Worm (Caenorhabditis elegans) whole organism, mixed stage, embryonic: ENCODE data around the gene C52E4.12.

Experiments used
- blmp-1 ChIP-seq: fragments of 150-350 bp; optimal IDR thresholded peaks from 2 replicates; lab custom pipeline; 2014; ENCODE audit warnings: missing biosample characterization, missing genetic modification characterization
- elt-1 ChIP-seq: sonication (generic microtip); optimal IDR thresholded peaks from 2 replicates; lab custom pipeline; 2017; ENCODE audit warnings: missing genetic modification characterization, mild to moderate bottlenecking, missing compliant biosample characterization, antibody characterized with exemption, moderate library complexity, borderline replicate concordance; ENCODE audit not compliant: insufficient read depth
- elt-3 ChIP-seq: fragments of 150-350 bp; optimal IDR thresholded peaks from 2 replicates; lab custom pipeline; 2014; ENCODE audit warnings: missing biosample characterization, missing genetic modification characterization
- lin-13 ChIP-seq: fragments of 150-350 bp; optimal IDR thresholded peaks from 2 replicates; lab custom pipeline; 2014; ENCODE audit warnings: missing biosample characterization, missing genetic modification characterization
- mab-5 ChIP-seq: fragments of 150-350 bp; optimal IDR thresholded peaks from 2 replicates; lab custom pipeline; 2014; ENCODE audit warnings: missing biosample characterization, missing genetic modification characterization
- nhr-28 ChIP-seq: fragments of 150-350 bp; optimal IDR thresholded peaks from 2 replicates; lab custom pipeline; 2014; ENCODE audit warnings: missing biosample characterization, missing genetic modification characterization
- nhr-76 ChIP-seq: sonication (generic microtip); optimal IDR thresholded peaks from 2 replicates; lab custom pipeline; 2017; ENCODE audit warnings: missing biosample characterization, missing genetic modification characterization
- snpc-4 ChIP-seq: fragments of 150-350 bp; optimal IDR thresholded peaks from 2 replicates; lab custom pipeline; 2014; ENCODE audit warnings: missing biosample characterization, missing genetic modification characterization
- sptf-1 ChIP-seq: sonication (generic microtip); optimal IDR thresholded peaks from 2 replicates; lab custom pipeline; 2017; ENCODE audit warnings: mild to moderate bottlenecking, missing genetic modification characterization, moderate library complexity, missing compliant biosample characterization
- unc-120 ChIP-seq: sonication (generic microtip); optimal IDR thresholded peaks from 2 replicates; lab custom pipeline; 2017; ENCODE audit warnings: missing genetic modification characterization, missing compliant biosample characterization; ENCODE audit not compliant: poor library complexity, severe bottlenecking
- unc-39 ChIP-seq: fragments of 150-350 bp; optimal IDR thresholded peaks from 2 replicates; lab custom pipeline; 2014; ENCODE audit warnings: missing biosample characterization, missing genetic modification characterization
- unc-62 ChIP-seq: fragments of 150-350 bp; optimal IDR thresholded peaks from 2 replicates; lab custom pipeline; 2014; ENCODE audit warnings: missing biosample characterization, missing genetic modification reagents, missing genetic modification characterization

- TF ChIP-seq unc-62, result no peak
- no peak for TF ChIP-seq unc-39 (tag; lab: Kevin White, UChicago)
- TF ChIP-seq lin-13 (tag; lab: Kevin White, UChicago), result no peak
- no peak for TF ChIP-seq elt-3
- no peak for TF ChIP-seq snpc-4
- no peak for TF ChIP-seq blmp-1 (tag; lab: Kevin White, UChicago)
- TF ChIP-seq unc-120 (tag; lab: Kevin White, UChicago), result no peak
- no peak for TF ChIP-seq mab-5
- no peak for TF ChIP-seq nhr-76
- TF ChIP-seq elt-1, result no peak
- TF ChIP-seq nhr-28 (tag; lab: Kevin White, UChicago), result no peak
- no peak for TF ChIP-seq sptf-1 (tag; lab: Kevin White, UChicago)
These were observed 32.2 kb downstream of the C52E4.12 start for ce11 chrV:12028151-12028550.
